Worm (Caenorhabditis elegans) whole organism, L2 larva: ENCODE data around the gene srj-49.

Experiments used
- ceh-82 ChIP-seq: fragments of 150-350 bp; optimal IDR thresholded peaks from 2 replicates; lab custom pipeline; 2014; ENCODE audit warnings: missing biosample characterization, missing genetic modification characterization
- egl-27 ChIP-seq: sonication (generic microtip); optimal IDR thresholded peaks from 3 replicates; lab custom pipeline; 2017; ENCODE audit warnings: missing biosample characterization, missing genetic modification reagents, missing genetic modification characterization
- nhr-11 ChIP-seq: fragments of 150-350 bp; optimal IDR thresholded peaks from 2 replicates; lab custom pipeline; 2014; ENCODE audit warnings: missing biosample characterization, missing genetic modification characterization
- nhr-12 ChIP-seq: fragments of 150-350 bp; optimal IDR thresholded peaks from 2 replicates; lab custom pipeline; 2014; ENCODE audit warnings: missing biosample characterization, missing genetic modification characterization
- nhr-77 ChIP-seq: fragments of 150-350 bp; optimal IDR thresholded peaks from 2 replicates; lab custom pipeline; 2014; ENCODE audit warnings: missing biosample characterization, missing genetic modification characterization
- snpc-4 ChIP-seq: fragments of 150-350 bp; optimal IDR thresholded peaks from 2 replicates; lab custom pipeline; 2014; ENCODE audit warnings: missing biosample characterization, missing genetic modification characterization
- ztf-11 ChIP-seq: sonication (generic microtip); optimal IDR thresholded peaks from 2 replicates; lab custom pipeline; 2017; ENCODE audit warnings: missing biosample characterization, missing genetic modification characterization

ce11 chrV:2830817-2831216, 17.3 kb downstream of the srj-49 start, which contains the start of gene srw-2:
- no peak for TF ChIP-seq nhr-11
- TF ChIP-seq snpc-4 (tag; lab: Kevin White, UChicago), result no peak
- no peak for TF ChIP-seq ceh-82 (tag; lab: Kevin White, UChicago)
- no peak for TF ChIP-seq ztf-11 (tag; lab: Kevin White, UChicago)
- TF ChIP-seq nhr-77 (tag; lab: Kevin White, UChicago), result no peak
- TF ChIP-seq egl-27 (tag; lab: Kevin White, UChicago), result no peak
- no peak for TF ChIP-seq nhr-12 (tag; lab: Kevin White, UChicago)
